Fruit fly (Drosophila melanogaster) whole organism, embryonic: ENCODE measurements around the gene trio.
A peak's percentile ranks its signal among the peaks of the same experiment; 100 is the strongest.

ENCODE experiments used
- Blimp-1 ChIP-seq: fragments of 200-800 bp; sonication (Bioruptor generic); optimal IDR thresholded peaks from 3 replicates; lab custom pipeline; 2018; ENCODE audit warnings: missing biosample characterization, missing genetic modification characterization, mild to moderate bottlenecking, moderate library complexity, missing genetic modification reagents
- CG10321 ChIP-seq: fragments of 200-800 bp; sonication (Bioruptor generic); IDR thresholded peaks from 2 replicates; pipeline ENCODE4 v1.3.6; 2022; ENCODE audit warnings: missing biosample characterization, missing genetic modification characterization
- CG11504 ChIP-seq: fragments of 200-800 bp; sonication (Bioruptor generic); optimal IDR thresholded peaks from 3 replicates; lab custom pipeline; 2019; ENCODE audit warnings: missing biosample characterization, mild to moderate bottlenecking, missing genetic modification characterization, moderate library complexity
- CG11695 ChIP-seq: fragments of 200-800 bp; sonication (Bioruptor generic); IDR thresholded peaks from 3 replicates; pipeline ENCODE4 v1.3.6; 2022; ENCODE audit warnings: missing biosample characterization, missing genetic modification characterization
- CG14667 ChIP-seq: fragments of 200-800 bp; sonication (Bioruptor generic); IDR thresholded peaks from 2 replicates; pipeline ENCODE4 v1.3.6; 2022; ENCODE audit warnings: missing biosample characterization, missing genetic modification characterization
- CG16863 ChIP-seq: fragments of 200-800 bp; sonication (Bioruptor generic); optimal IDR thresholded peaks from 3 replicates; lab custom pipeline; 2016; ENCODE audit warnings: missing biosample characterization, missing genetic modification characterization
- CG17186 ChIP-seq: fragments of 200-800 bp; sonication (Bioruptor generic); optimal IDR thresholded peaks from 3 replicates; lab custom pipeline; 2017; ENCODE audit warnings: missing biosample characterization, missing genetic modification reagents, missing genetic modification characterization
- CG17385 ChIP-seq: fragments of 200-800 bp; sonication (Bioruptor generic); optimal IDR thresholded peaks from 3 replicates; lab custom pipeline; 2018; ENCODE audit warnings: missing biosample characterization, mild to moderate bottlenecking, missing genetic modification characterization
- CG17829 ChIP-seq: fragments of 200-800 bp; optimal IDR thresholded peaks from 2 replicates; lab custom pipeline; 2019; ENCODE audit warnings: missing biosample characterization, mild to moderate bottlenecking, missing genetic modification characterization, moderate library complexity
- CG18011 ChIP-seq: fragments of 200-800 bp; sonication (Bioruptor generic); optimal IDR thresholded peaks from 2 replicates; lab custom pipeline; 2017; ENCODE audit warnings: missing biosample characterization, missing genetic modification characterization, mild to moderate bottlenecking, moderate library complexity, missing genotype
- CG18262 ChIP-seq: fragments of 200-800 bp; optimal IDR thresholded peaks from 3 replicates; lab custom pipeline; 2019; ENCODE audit warnings: missing biosample characterization, mild to moderate bottlenecking, missing genetic modification characterization, moderate library complexity
- CG31441 ChIP-seq: fragments of 200-800 bp; sonication (Bioruptor generic); IDR thresholded peaks from 2 replicates; pipeline ENCODE4 v1.3.6; 2022; ENCODE audit warnings: missing biosample characterization, missing genetic modification characterization
- CG4424 ChIP-seq: fragments of 200-800 bp; sonication (Bioruptor generic); optimal IDR thresholded peaks from 3 replicates; lab custom pipeline; 2016; ENCODE audit warnings: missing biosample characterization, missing genetic modification characterization
- CG4730 ChIP-seq: fragments of 200-800 bp; sonication (Bioruptor generic); IDR thresholded peaks from 2 replicates; pipeline ENCODE4 v1.3.6; 2022; ENCODE audit warnings: missing biosample characterization, missing genetic modification characterization
- CG6254 ChIP-seq: fragments of 200-800 bp; sonication (Bioruptor generic); optimal IDR thresholded peaks from 3 replicates; lab custom pipeline; 2017; ENCODE audit warnings: mild to moderate bottlenecking, missing biosample characterization, missing genetic modification reagents, missing genetic modification characterization
- CG6689 ChIP-seq: fragments of 200-800 bp; sonication (Bioruptor generic); IDR thresholded peaks from 2 replicates; pipeline ENCODE4 v1.3.6; 2022; ENCODE audit warnings: missing biosample characterization, missing genetic modification characterization
- CG7839 ChIP-seq: fragments of 200-800 bp; sonication (Bioruptor generic); optimal IDR thresholded peaks from 3 replicates; lab custom pipeline; 2018; ENCODE audit warnings: missing biosample characterization, mild to moderate bottlenecking, missing genetic modification characterization, moderate library complexity
- CG8089 ChIP-seq: fragments of 200-800 bp; sonication (Bioruptor generic); optimal IDR thresholded peaks from 3 replicates; lab custom pipeline; 2016; ENCODE audit warnings: missing biosample characterization, missing genetic modification characterization
- CG8388 ChIP-seq: fragments of 200-800 bp; sonication (Bioruptor generic); optimal IDR thresholded peaks from 2 replicates; lab custom pipeline; 2019; ENCODE audit warnings: missing biosample characterization, mild to moderate bottlenecking, missing genetic modification characterization, moderate library complexity
- CG9932 ChIP-seq: fragments of 200-800 bp; sonication (Bioruptor generic); IDR thresholded peaks from 2 replicates; pipeline ENCODE4 v1.3.6; 2022; ENCODE audit warnings: missing biosample characterization, missing genetic modification characterization
- CoRest ChIP-seq: fragments of 200-800 bp; sonication (Bioruptor generic); optimal IDR thresholded peaks from 3 replicates; lab custom pipeline; 2018; ENCODE audit warnings: missing biosample characterization, mild to moderate bottlenecking, missing genetic modification characterization, moderate library complexity
- D ChIP-seq, 2 experiments: fragments of 200-800 bp in 1 of 2; fragments of >200 bp in 1 of 2; sonication (Bioruptor generic) in 1 of 2; optimal IDR thresholded peaks; 2 replicates in 1 of 2; 3 replicates in 1 of 2; lab custom pipeline; 2017; ENCODE audit warnings: mild to moderate bottlenecking in 1 of 2, missing biosample characterization in 1 of 2, missing genetic modification characterization in 1 of 2, missing genetic modification reagents in 1 of 2
- Dll ChIP-seq: fragments of 200-800 bp; sonication (Bioruptor generic); IDR thresholded peaks from 4 replicates; pipeline ENCODE4 v1.3.6; 2022; ENCODE audit warnings: missing biosample characterization, missing genetic modification characterization; ENCODE audit not compliant: partially characterized antibody
- Drgx ChIP-seq: fragments of 200-800 bp; sonication (Bioruptor generic); IDR thresholded peaks from 2 replicates; pipeline ENCODE4 v1.3.6; 2022; ENCODE audit warnings: missing biosample characterization, missing genetic modification characterization
- Fer1 ChIP-seq: fragments of 200-800 bp; sonication (Bioruptor generic); optimal IDR thresholded peaks from 2 replicates; lab custom pipeline; 2017; ENCODE audit warnings: missing biosample characterization, mild to moderate bottlenecking, missing genetic modification characterization
- HLH3B ChIP-seq: fragments of 200-800 bp; sonication (Bioruptor generic); IDR thresholded peaks from 2 replicates; pipeline ENCODE4 v1.3.6; 2022; ENCODE audit warnings: missing biosample characterization, missing genetic modification characterization
- Ptx1 ChIP-seq: fragments of 200-800 bp; sonication (Bioruptor generic); IDR thresholded peaks from 2 replicates; pipeline ENCODE4 v1.3.6; 2022; ENCODE audit warnings: missing biosample characterization, missing genetic modification characterization
- Sox100B ChIP-seq: fragments of 200-800 bp; sonication (Bioruptor generic); optimal IDR thresholded peaks from 3 replicates; lab custom pipeline; 2018; ENCODE audit warnings: missing biosample characterization, mild to moderate bottlenecking, missing genetic modification characterization
- Spps ChIP-seq: fragments of 200-800 bp; sonication (Bioruptor generic); optimal IDR thresholded peaks from 2 replicates; lab custom pipeline; 2018; ENCODE audit warnings: missing biosample characterization, mild to moderate bottlenecking, missing genetic modification characterization
- bigmax ChIP-seq: fragments of 200-800 bp; sonication (Bioruptor generic); optimal IDR thresholded peaks from 2 replicates; lab custom pipeline; 2018; ENCODE audit warnings: missing biosample characterization, mild to moderate bottlenecking, missing genetic modification characterization
- bsh ChIP-seq, 2 experiments: fragments of 200-800 bp; sonication (Bioruptor generic); optimal IDR thresholded peaks; 2 replicates each; lab custom pipeline; 2017 to 2018; ENCODE audit warnings: mild to moderate bottlenecking in 2 of 2, missing biosample characterization in 2 of 2, missing genetic modification characterization in 2 of 2, moderate library complexity in 1 of 2
- ci ChIP-seq: fragments of 200-800 bp; sonication (Bioruptor generic); IDR thresholded peaks from 3 replicates; pipeline ENCODE4 v1.3.6; 2022; ENCODE audit warnings: missing biosample characterization, missing genetic modification characterization
- dmrt11E ChIP-seq: fragments of 200-800 bp; sonication (Bioruptor generic); optimal IDR thresholded peaks from 3 replicates; lab custom pipeline; 2018; ENCODE audit warnings: missing biosample characterization, mild to moderate bottlenecking, missing genetic modification characterization, moderate library complexity
- fru ChIP-seq: fragments of >200 bp; optimal IDR thresholded peaks from 2 replicates; lab custom pipeline; 2017
- gem ChIP-seq: fragments of 200-800 bp; sonication (Bioruptor generic); optimal IDR thresholded peaks from 2 replicates; lab custom pipeline; 2019; ENCODE audit warnings: missing biosample characterization, mild to moderate bottlenecking, missing genetic modification characterization, moderate library complexity
- knrl ChIP-seq: fragments of 200-800 bp; sonication (Bioruptor generic); IDR thresholded peaks from 3 replicates; pipeline ENCODE4 v1.3.6; 2022; ENCODE audit warnings: missing biosample characterization, missing genetic modification characterization; ENCODE audit not compliant: partially characterized antibody
- pan ChIP-seq, 4 experiments: fragments of >200 bp in 3 of 4; fragments of 200-800 bp in 1 of 4; sonication (Bioruptor generic) in 1 of 4; optimal IDR thresholded peaks in 3 of 4; IDR thresholded peaks in 1 of 4; 2 replicates each; pipeline versions ENCODE4 v1.3.6 to Lab custom; 2017 to 2022; ENCODE audit warnings: missing biosample characterization in 2 of 4, missing genetic modification characterization in 2 of 4, mixed read lengths in 1 of 4
- peb ChIP-seq: fragments of 200-800 bp; sonication (Bioruptor generic); IDR thresholded peaks from 2 replicates; pipeline ENCODE4 v1.3.6; 2022; ENCODE audit warnings: missing biosample characterization, missing genetic modification characterization
- phol ChIP-seq: fragments of 200-800 bp; sonication (Bioruptor generic); optimal IDR thresholded peaks from 3 replicates; lab custom pipeline; 2018; ENCODE audit warnings: missing biosample characterization, mild to moderate bottlenecking, missing genetic modification characterization, moderate library complexity
- slbo ChIP-seq: fragments of 200-800 bp; sonication (Bioruptor generic); IDR thresholded peaks from 2 replicates; pipeline ENCODE4 v1.3.6; 2022; ENCODE audit warnings: missing biosample characterization, missing genetic modification characterization
- stwl ChIP-seq: fragments of 200-800 bp; sonication (Bioruptor generic); optimal IDR thresholded peaks from 3 replicates; lab custom pipeline; 2018; ENCODE audit warnings: missing biosample characterization, mild to moderate bottlenecking, missing genetic modification characterization, moderate library complexity
- tap ChIP-seq: fragments of 200-800 bp; optimal IDR thresholded peaks from 3 replicates; lab custom pipeline; 2019; ENCODE audit warnings: missing biosample characterization, mild to moderate bottlenecking, missing genetic modification characterization, moderate library complexity
- tgo ChIP-seq: fragments of 200-800 bp; sonication (Bioruptor generic); IDR thresholded peaks from 3 replicates; pipeline ENCODE4 v1.3.6; 2022; ENCODE audit warnings: missing biosample characterization, missing genetic modification characterization
- tna ChIP-seq: fragments of 200-800 bp; sonication (Bioruptor generic); IDR thresholded peaks from 2 replicates; pipeline ENCODE4 v1.3.6; 2022; ENCODE audit warnings: missing biosample characterization, missing genetic modification characterization; ENCODE audit not compliant: partially characterized antibody
- trem ChIP-seq: fragments of 200-800 bp; optimal IDR thresholded peaks from 3 replicates; lab custom pipeline; 2019; ENCODE audit warnings: missing biosample characterization, mild to moderate bottlenecking, missing genetic modification characterization, moderate library complexity
- vnd ChIP-seq: fragments of 200-800 bp; sonication (Bioruptor generic); IDR thresholded peaks from 3 replicates; pipeline ENCODE4 v1.3.6; 2022; ENCODE audit warnings: missing biosample characterization, missing genetic modification characterization; ENCODE audit not compliant: partially characterized antibody
- vvl ChIP-seq: fragments of 200-800 bp; sonication (Bioruptor generic); IDR thresholded peaks from 2 replicates; pipeline ENCODE4 v1.3.6; 2022; ENCODE audit warnings: missing biosample characterization, missing genetic modification characterization
- zen2 ChIP-seq: fragments of 200-800 bp; sonication (Bioruptor generic); IDR thresholded peaks from 3 replicates; pipeline ENCODE4 v1.3.6; 2022; ENCODE audit warnings: missing biosample characterization, missing genetic modification characterization; ENCODE audit not compliant: partially characterized antibody

trio gene

dm6 chr3L:1083323-1083722 lies 48.6 kb upstream of the trio start (continued):
- no peak for TF ChIP-seq tna (GFP tag; lab: Robert Waterston, UW)
- peak; percentile 64 for TF ChIP-seq Sox100B
- TF ChIP-seq tgo (GFP tag; lab: Robert Waterston, UW) = peak; percentile 24; the same call in 2 of the 3 replicates
- peak; percentile 24; the same call in 1 of the 2 replicates for TF ChIP-seq CG14667 (GFP tag; lab: Robert Waterston, UW)
- TF ChIP-seq Blimp-1 (GFP tag; lab: Kevin White, UChicago) = peak; percentile 74
- TF ChIP-seq CG7839 (tag; lab: Kevin White, UChicago) = peak; percentile 34
- peak; percentile 49 for TF ChIP-seq trem (tag; lab: Kevin White, UChicago)
- TF ChIP-seq CG4730 = peak; percentile 27; the same call in 1 of the 2 replicates
- TF ChIP-seq bsh (GFP tag; optimal IDR thresholded peaks at IDR 0.05; lab: Kevin White, UChicago) = peak in 1 of 2 experiments; percentile 22
- TF ChIP-seq CG18011 (GFP tag; lab: Kevin White, UChicago) = no peak
- TF ChIP-seq CG11504 (tag; lab: Kevin White, UChicago) = peak; percentile 6
- peak; percentile 48 for TF ChIP-seq gem (tag; lab: Kevin White, UChicago)
- peak; percentile 35; the same call in 1 of the 2 replicates for TF ChIP-seq HLH3B
- TF ChIP-seq vnd (GFP tag; lab: Robert Waterston, UW) = 0 out of 3 replicates have a peak, but pooled peaks have one; percentile 13
- TF ChIP-seq CG6254 (GFP tag; lab: Kevin White, UChicago) = peak; percentile 30
- TF ChIP-seq CG16863 (GFP tag; lab: Kevin White, UChicago) = no peak
- TF ChIP-seq CG10321 (GFP tag; lab: Robert Waterston, UW) = no peak
- TF ChIP-seq phol (tag; lab: Kevin White, UChicago) = peak; percentile 45
- TF ChIP-seq Spps (tag; lab: Kevin White, UChicago) = peak; percentile 41
- TF ChIP-seq peb (GFP tag; lab: Robert Waterston, UW) = no peak
- TF ChIP-seq dmrt11E = no peak
- peak; percentile 80 for TF ChIP-seq CG18262
- TF ChIP-seq Ptx1 (GFP tag; lab: Robert Waterston, UW) = peak; percentile 45; the same call in 1 of the 2 replicates
- TF ChIP-seq CoRest = no peak
- TF ChIP-seq bigmax (GFP tag; lab: Kevin White, UChicago) = no peak
- peak; percentile 20 for TF ChIP-seq stwl (tag; lab: Kevin White, UChicago)
- peak; percentile 34 for TF ChIP-seq tap (tag; lab: Kevin White, UChicago)
- TF ChIP-seq CG9932 (GFP tag; lab: Robert Waterston, UW) = no peak
- no peak for TF ChIP-seq zen2 (GFP tag; lab: Robert Waterston, UW)
- TF ChIP-seq slbo (GFP tag; lab: Robert Waterston, UW) = no peak
- TF ChIP-seq vvl (GFP tag; lab: Robert Waterston, UW) = peak; percentile 64; the same call in 1 of the 2 replicates
- TF ChIP-seq CG6689 (GFP tag; lab: Robert Waterston, UW) = peak; percentile 58; the same call in 1 of the 2 replicates
- TF ChIP-seq Fer1 (GFP tag; lab: Kevin White, UChicago) = peak; percentile 1
- peak; percentile 6; the same call in 1 of the 3 replicates for TF ChIP-seq ci (GFP tag; lab: Robert Waterston, UW)
- peak; percentile 45; the same call in 1 of the 2 replicates for TF ChIP-seq CG31441 (GFP tag; lab: Robert Waterston, UW)
- no peak for TF ChIP-seq CG4424 (GFP tag; lab: Kevin White, UChicago)
- peak; percentile 49 for TF ChIP-seq Drgx (GFP tag; lab: Robert Waterston, UW)
- TF ChIP-seq pan (optimal IDR thresholded peaks at IDR 0.05; lab: Kevin White, UChicago) = no peak
- peak in 1 of 2 experiments; percentile 38 for TF ChIP-seq pan (GFP tag; optimal IDR thresholded peaks at IDR 0.05 in 1 of 2, IDR thresholded peaks at IDR 0.05 in 1 of 2)
- TF ChIP-seq knrl (GFP tag; lab: Robert Waterston, UW) = peak; percentile 34; the same call in 1 of the 3 replicates
- no peak for TF ChIP-seq fru (lab: Kevin White, UChicago)
- TF ChIP-seq CG11695 (GFP tag; lab: Robert Waterston, UW) = 0 out of 3 replicates have a peak, but pooled peaks have one; percentile 8
- no peak for TF ChIP-seq CG17385 (GFP tag; lab: Kevin White, UChicago)
- TF ChIP-seq D (optimal IDR thresholded peaks at IDR 0.05; lab: Kevin White, UChicago) = no peak
- peak; percentile 39 for TF ChIP-seq D (GFP tag; optimal IDR thresholded peaks at IDR 0.05; lab: Kevin White, UChicago)
- no peak for TF ChIP-seq CG17186 (GFP tag; lab: Kevin White, UChicago)
- peak; percentile 8 for TF ChIP-seq CG8388 (GFP tag; lab: Kevin White, UChicago)
- peak; percentile 66 for TF ChIP-seq Dll
- no peak for TF ChIP-seq CG8089 (GFP tag; lab: Kevin White, UChicago)
- TF ChIP-seq CG17829 (tag; lab: Kevin White, UChicago) = peak; percentile 67
